Worm (Caenorhabditis elegans) whole organism, L4 larva: ENCODE data around the gene T11G6.4.

Source experiments
- F49E8.2 ChIP-seq: sonication (generic microtip); optimal IDR thresholded peaks from 2 replicates; lab custom pipeline; 2016; ENCODE audit warnings: missing compliant biosample characterization, mild to moderate bottlenecking, missing genetic modification characterization, borderline replicate concordance
- aly-2 ChIP-seq: sonication (generic microtip); optimal IDR thresholded peaks from 2 replicates; lab custom pipeline; 2018; ENCODE audit warnings: missing biosample characterization, missing genetic modification characterization
- daf-16 ChIP-seq, 3 experiments: sonication (generic microtip); optimal IDR thresholded peaks; 2 replicates each; lab custom pipeline; 2016 to 2017; ENCODE audit warnings: missing genetic modification characterization in 3 of 3, missing genetic modification reagents in 3 of 3, mild to moderate bottlenecking in 2 of 3, missing compliant biosample characterization in 2 of 3, missing biosample characterization in 1 of 3, moderate library complexity in 1 of 3
- fos-1 ChIP-seq: fragments of 150-350 bp; optimal IDR thresholded peaks from 2 replicates; lab custom pipeline; 2014; ENCODE audit warnings: missing biosample characterization, missing genetic modification characterization
- lin-15B ChIP-seq: fragments of 150-350 bp; sonication (generic microtip); optimal IDR thresholded peaks from 3 replicates; lab custom pipeline; 2014; ENCODE audit warnings: missing biosample characterization, missing genetic modification characterization
- nhr-77 ChIP-seq: fragments of 150-350 bp; optimal IDR thresholded peaks from 2 replicates; lab custom pipeline; 2014; ENCODE audit warnings: missing biosample characterization, missing genetic modification characterization
- unc-39 ChIP-seq: sonication (generic microtip); optimal IDR thresholded peaks from 2 replicates; lab custom pipeline; 2017; ENCODE audit warnings: missing biosample characterization, missing genetic modification characterization
- unc-62 ChIP-seq, 3 experiments: fragments of 150-350 bp in 1 of 3; sonication (generic microtip); optimal IDR thresholded peaks in 2 of 3; peaks in 1 of 3; 1 replicate in 1 of 3; 2 replicates in 2 of 3; lab custom pipeline; 2014 to 2017; ENCODE audit warnings: missing biosample characterization in 3 of 3, missing genetic modification characterization in 3 of 3, missing genetic modification reagents in 3 of 3, missing genotype in 1 of 3

DNA sequence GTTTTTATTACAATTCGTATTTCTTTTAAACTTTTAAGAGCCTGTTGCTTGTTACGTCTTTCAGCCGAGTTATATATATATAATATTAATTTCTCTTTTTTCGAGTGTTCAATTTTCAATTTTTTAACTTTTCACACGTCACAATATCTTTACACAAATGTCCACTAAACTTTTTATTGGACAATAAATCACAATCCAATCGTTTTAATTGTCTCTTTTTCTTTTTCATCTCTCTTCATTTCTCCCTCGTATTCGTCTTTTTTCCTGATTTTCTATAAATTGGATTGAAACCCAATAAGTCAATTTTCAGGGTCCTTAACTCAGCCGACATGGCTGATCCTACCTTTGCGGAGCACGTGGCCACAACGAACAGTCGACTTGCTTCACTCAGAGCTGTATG is 39.6 kb downstream of the T11G6.4 start, which contains the start of gene miz-1:
- no peak for TF ChIP-seq unc-39 (tag; lab: Kevin White, UChicago)
- no peak for TF ChIP-seq aly-2 (tag; lab: Kevin White, UChicago)
- no peak for TF ChIP-seq lin-15B (tag; lab: Kevin White, UChicago)
- TF ChIP-seq nhr-77 (tag; lab: Kevin White, UChicago) = no peak
- no peak for TF ChIP-seq daf-16 (GFP tag; optimal IDR thresholded peaks at IDR 0.05; lab: Kevin White, UChicago)
- no peak for TF ChIP-seq daf-16 (tag; optimal IDR thresholded peaks at IDR 0.05; lab: Kevin White, UChicago)
- TF ChIP-seq F49E8.2 (tag; lab: Kevin White, UChicago) = no peak
- TF ChIP-seq unc-62 (GFP tag; optimal IDR thresholded peaks at IDR 0.05 in 1 of 2; lab: Kevin White, UChicago) = no peak
- TF ChIP-seq unc-62 (tag; optimal IDR thresholded peaks at IDR 0.05; lab: Kevin White, UChicago) = no peak
- no peak for TF ChIP-seq fos-1 (tag; lab: Kevin White, UChicago)
